Worm (Caenorhabditis elegans): ENCODE measurements around the gene ZK112.4.
"Not testable (repeated sequence)": the region's sequence is repeated elsewhere in the genome, so short reads cannot be mapped to it uniquely, and the experiment has no call there.

ce11 chrIII:7708815-7709214 is 21.0 kb downstream of the ZK112.4 start:
- TF ChIP-seq C08G9.2 (tag; optimal IDR thresholded peaks at IDR 0.05); ceh-6 (GFP tag; optimal IDR thresholded peaks at IDR 0.05); nhr-232 (tag; optimal IDR thresholded peaks at IDR 0.05); nhr-11 (tag; optimal IDR thresholded peaks at IDR 0.05); hlh-8 (tag; optimal IDR thresholded peaks at IDR 0.05); rnt-1 (tag; optimal IDR thresholded peaks at IDR 0.05); pqm-1 (tag; optimal IDR thresholded peaks at IDR 0.05); hlh-13 (GFP tag; optimal IDR thresholded peaks at IDR 0.05): not testable (repeated sequence)

All from whole organism, late embryonic.